Fruit fly (Drosophila melanogaster) whole organism, prepupa: Measurements from ENCODE around the gene Sgf11.
A peak's percentile ranks its signal among the peaks of the same experiment; 100 is the strongest.

Source experiments
- CG11294 ChIP-seq: fragments of 200-800 bp; sonication (Bioruptor generic); IDR thresholded peaks from 2 replicates; pipeline ENCODE4 v1.3.6; 2022; ENCODE audit warnings: missing biosample characterization, missing genetic modification characterization
- CG11902 ChIP-seq: fragments of 200-800 bp; sonication (Bioruptor generic); optimal IDR thresholded peaks from 3 replicates; lab custom pipeline; 2016; ENCODE audit warnings: missing biosample characterization, missing genetic modification characterization
- CG15336 ChIP-seq: fragments of 200-800 bp; sonication (Bioruptor generic); IDR thresholded peaks from 2 replicates; pipeline ENCODE4 v1.3.6; 2022; ENCODE audit warnings: missing biosample characterization, missing genetic modification characterization
- CG16779 ChIP-seq: fragments of 200-800 bp; sonication (Bioruptor generic); optimal IDR thresholded peaks from 3 replicates; lab custom pipeline; 2017; ENCODE audit warnings: missing biosample characterization, mild to moderate bottlenecking, missing genetic modification characterization
- CG9139 ChIP-seq: fragments of 200-800 bp; sonication (Bioruptor generic); optimal IDR thresholded peaks from 3 replicates; lab custom pipeline; 2017; ENCODE audit warnings: missing biosample characterization, mild to moderate bottlenecking, missing genetic modification characterization
- Eip75B ChIP-seq: fragments of 200-800 bp; sonication (Bioruptor generic); optimal IDR thresholded peaks from 3 replicates; lab custom pipeline; 2016; ENCODE audit warnings: missing biosample characterization, missing genetic modification characterization
- Eip93F ChIP-seq: fragments of 200-800 bp; sonication (Bioruptor generic); optimal IDR thresholded peaks from 2 replicates; lab custom pipeline; 2016; ENCODE audit warnings: missing biosample characterization, mild to moderate bottlenecking, missing genetic modification characterization
- acj6 ChIP-seq: fragments of 200-800 bp; sonication (Bioruptor generic); optimal IDR thresholded peaks from 3 replicates; lab custom pipeline; 2016; ENCODE audit warnings: missing biosample characterization, missing genetic modification characterization
- dac ChIP-seq: fragments of 200-800 bp; sonication (Bioruptor generic); optimal IDR thresholded peaks from 2 replicates; lab custom pipeline; 2017; ENCODE audit warnings: missing biosample characterization, mild to moderate bottlenecking, missing genetic modification characterization
- fkh ChIP-seq: fragments of 200-800 bp; sonication (Bioruptor generic); optimal IDR thresholded peaks from 3 replicates; lab custom pipeline; 2017; ENCODE audit warnings: missing biosample characterization, mild to moderate bottlenecking, missing genetic modification characterization, moderate library complexity
- svp ChIP-seq: fragments of 200-800 bp; sonication (Bioruptor generic); peaks from one replicate; lab custom pipeline; 2016; ENCODE audit warnings: missing biosample characterization, missing genetic modification characterization
- topi ChIP-seq: fragments of 200-800 bp; sonication (Bioruptor generic); optimal IDR thresholded peaks from 3 replicates; lab custom pipeline; 2016; ENCODE audit warnings: missing biosample characterization, missing genetic modification characterization
- vri ChIP-seq: fragments of 200-800 bp; sonication (Bioruptor generic); optimal IDR thresholded peaks from 3 replicates; lab custom pipeline; 2016; ENCODE audit warnings: missing biosample characterization, mild to moderate bottlenecking, missing genetic modification characterization

Sgf11 gene

dm6 chr3L:18634792-18635471 is 46.7 kb downstream of the Sgf11 start:
- TF ChIP-seq svp (GFP tag; lab: Kevin White, UChicago) (peak; percentile 29), Eip75B (GFP tag; lab: Kevin White, UChicago) (no peak)

dm6 chr3L:18633084-18633483 is 48.6 kb downstream of the Sgf11 start:
- no peak for TF ChIP-seq CG16779 (tag; lab: Kevin White, UChicago)
- TF ChIP-seq CG9139 (GFP tag; lab: Kevin White, UChicago), result no peak
- no peak for TF ChIP-seq acj6
- TF ChIP-seq CG11294 (GFP tag; lab: Robert Waterston, UW), result no peak
- no peak for TF ChIP-seq dac
- peak; percentile 75 for TF ChIP-seq fkh (GFP tag; lab: Kevin White, UChicago)
- peak; percentile 60 for TF ChIP-seq vri
- TF ChIP-seq topi (GFP tag; lab: Kevin White, UChicago), result no peak
- no peak for TF ChIP-seq CG15336 (GFP tag; lab: Robert Waterston, UW)

dm6 chr3L:18632187-18632635 is 49.4 kb downstream of the Sgf11 start:
- TF ChIP-seq CG11902 (GFP tag; lab: Kevin White, UChicago) (no peak), fkh (GFP tag; lab: Kevin White, UChicago) (peak; percentile 64), Eip93F (peak; percentile 58), vri (peak; percentile 93)
